Worm (Caenorhabditis elegans) whole organism, early embryonic: ENCODE results near the gene mlt-10.

Experiments
- B0310.2 ChIP-seq: sonication (generic microtip); optimal IDR thresholded peaks from 2 replicates; lab custom pipeline; 2016; ENCODE audit warnings: mild to moderate bottlenecking, missing genetic modification characterization, missing compliant biosample characterization
- F13C5.2 ChIP-seq: sonication (generic microtip); optimal IDR thresholded peaks from 2 replicates; lab custom pipeline; 2017; ENCODE audit warnings: mild to moderate bottlenecking, missing genetic modification characterization, inconsistent platforms, missing compliant biosample characterization
- aly-1 ChIP-seq: sonication (generic microtip); optimal IDR thresholded peaks from 2 replicates; lab custom pipeline; 2016; ENCODE audit warnings: missing genetic modification characterization, missing compliant biosample characterization
- ama-1 ChIP-seq: fragments of 150-350 bp; optimal IDR thresholded peaks from 2 replicates; lab custom pipeline; 2014
- ceh-36 ChIP-seq: sonication (generic microtip); optimal IDR thresholded peaks from 2 replicates; lab custom pipeline; 2016; ENCODE audit warnings: missing genetic modification characterization, inconsistent platforms, missing compliant biosample characterization
- flt-1 ChIP-seq: fragments of 200-800 bp; sonication (Bioruptor generic); IDR thresholded peaks from 2 replicates; pipeline ENCODE4 v1.3.6; 2022; ENCODE audit warnings: missing genetic modification characterization, missing compliant biosample characterization
- pes-1 ChIP-seq: fragments of 200-800 bp; sonication (Bioruptor generic); IDR thresholded peaks from 2 replicates; pipeline ENCODE4 v1.3.6; 2022; ENCODE audit warnings: missing genetic modification reagents, missing genetic modification characterization, missing compliant biosample characterization
- sea-1 ChIP-seq: fragments of 200-800 bp; sonication (Bioruptor generic); conservative IDR thresholded peaks from 2 replicates; pipeline ENCODE4 v1.3.6; 2022; ENCODE audit warnings: missing genetic modification characterization, missing compliant biosample characterization
- tbx-37 ChIP-seq: fragments of 200-800 bp; sonication (Bioruptor generic); conservative IDR thresholded peaks from 2 replicates; pipeline ENCODE4 v1.3.6; 2022; ENCODE audit warnings: missing genetic modification reagents, missing genetic modification characterization, missing compliant biosample characterization

ce11 chrII:536775-537174 is 9.7 kb upstream of the mlt-10 start, which contains the start of gene T27A1.2:
- TF ChIP-seq ama-1 (lab: Kevin White, UChicago) (no peak), flt-1 (GFP tag; lab: Robert Waterston, UW) (no peak), B0310.2 (tag; lab: Kevin White, UChicago) (no peak), F13C5.2 (no peak), tbx-37 (GFP tag; lab: Robert Waterston, UW) (no peak), pes-1 (GFP tag; lab: Robert Waterston, UW) (no peak), ceh-36 (no peak), sea-1 (GFP tag; lab: Robert Waterston, UW) (no peak), aly-1 (tag; lab: Kevin White, UChicago) (no peak)
